Worm (Caenorhabditis elegans) whole organism, late embryonic: ENCODE measurements around the gene srv-1.

Experiments
- C38D4.7 ChIP-seq: fragments of 200-800 bp; sonication (Bioruptor generic); optimal IDR thresholded peaks from 2 replicates; lab custom pipeline; 2018; ENCODE audit warnings: mild to moderate bottlenecking, missing genetic modification characterization, moderate library complexity, missing compliant biosample characterization
- Y22D7AL.16 ChIP-seq: sonication (generic microtip); optimal IDR thresholded peaks from 2 replicates; lab custom pipeline; 2016; ENCODE audit warnings: missing genetic modification characterization, missing compliant biosample characterization
- ceh-18 ChIP-seq: sonication (generic microtip); optimal IDR thresholded peaks from 2 replicates; lab custom pipeline; 2016; ENCODE audit warnings: missing genetic modification characterization, missing compliant biosample characterization
- ceh-24 ChIP-seq: sonication (generic microtip); optimal IDR thresholded peaks from 2 replicates; lab custom pipeline; 2016; ENCODE audit warnings: mild to moderate bottlenecking, missing genetic modification characterization, missing compliant biosample characterization
- ceh-48 ChIP-seq: sonication (generic microtip); optimal IDR thresholded peaks from 2 replicates; lab custom pipeline; 2016; ENCODE audit warnings: missing genetic modification characterization, inconsistent platforms, missing compliant biosample characterization
- ceh-6 ChIP-seq: fragments of 200-800 bp; sonication (Bioruptor generic); optimal IDR thresholded peaks from 2 replicates; lab custom pipeline; 2018; ENCODE audit warnings: mild to moderate bottlenecking, missing genetic modification characterization, missing compliant biosample characterization
- ceh-9 ChIP-seq: sonication (generic microtip); optimal IDR thresholded peaks from 2 replicates; lab custom pipeline; 2016; ENCODE audit warnings: mild to moderate bottlenecking, missing genetic modification characterization, inconsistent platforms, missing compliant biosample characterization
- dmd-4 ChIP-seq: sonication (generic microtip); optimal IDR thresholded peaks from 2 replicates; lab custom pipeline; 2016; ENCODE audit warnings: borderline replicate concordance, missing genetic modification characterization, missing compliant biosample characterization
- dve-1 ChIP-seq: sonication (generic microtip); optimal IDR thresholded peaks from 2 replicates; lab custom pipeline; 2017; ENCODE audit warnings: antibody characterized with exemption, mild to moderate bottlenecking, missing genetic modification characterization, missing compliant biosample characterization
- elt-2 ChIP-seq: sonication (generic microtip); optimal IDR thresholded peaks from 2 replicates; lab custom pipeline; 2016; ENCODE audit warnings: missing genetic modification reagents, missing genetic modification characterization, missing compliant biosample characterization
- ets-4 ChIP-seq: sonication (generic microtip); optimal IDR thresholded peaks from 2 replicates; lab custom pipeline; 2016; ENCODE audit warnings: missing genetic modification characterization, missing compliant biosample characterization
- fax-1 ChIP-seq: sonication (generic microtip); optimal IDR thresholded peaks from 2 replicates; lab custom pipeline; 2016; ENCODE audit warnings: missing genotype, missing genetic modification characterization, missing compliant biosample characterization
- hlh-30 ChIP-seq: sonication (generic microtip); optimal IDR thresholded peaks from 2 replicates; lab custom pipeline; 2017; ENCODE audit warnings: antibody characterized with exemption, missing genetic modification characterization, missing compliant biosample characterization; ENCODE audit not compliant: insufficient read depth
- hlh-6 ChIP-seq: sonication (generic microtip); optimal IDR thresholded peaks from 2 replicates; lab custom pipeline; 2016; ENCODE audit warnings: missing genotype, missing genetic modification characterization, missing compliant biosample characterization
- hlh-8 ChIP-seq: sonication (generic microtip); optimal IDR thresholded peaks from 2 replicates; lab custom pipeline; 2016; ENCODE audit warnings: missing genotype, missing genetic modification characterization, missing compliant biosample characterization
- lim-6 ChIP-seq: sonication (generic microtip); optimal IDR thresholded peaks from 2 replicates; lab custom pipeline; 2016; ENCODE audit warnings: missing genetic modification characterization, missing compliant biosample characterization
- mec-3 ChIP-seq: sonication (generic microtip); optimal IDR thresholded peaks from 2 replicates; lab custom pipeline; 2016; ENCODE audit warnings: borderline replicate concordance, missing genetic modification characterization, missing compliant biosample characterization
- odd-2 ChIP-seq: sonication (generic microtip); optimal IDR thresholded peaks from 2 replicates; lab custom pipeline; 2017; ENCODE audit warnings: antibody characterized with exemption, mild to moderate bottlenecking, missing genetic modification characterization, missing compliant biosample characterization
- pat-9 ChIP-seq: fragments of 200-800 bp; sonication (Bioruptor generic); optimal IDR thresholded peaks from 2 replicates; lab custom pipeline; 2018; ENCODE audit warnings: mild to moderate bottlenecking, missing genetic modification characterization, moderate library complexity, missing compliant biosample characterization
- pax-1 ChIP-seq: fragments of 150-350 bp; optimal IDR thresholded peaks from 2 replicates; lab custom pipeline; 2014; ENCODE audit warnings: missing biosample characterization, missing genetic modification characterization
- pha-2 ChIP-seq: sonication (generic microtip); optimal IDR thresholded peaks from 2 replicates; lab custom pipeline; 2017; ENCODE audit warnings: mild to moderate bottlenecking, missing genetic modification characterization, missing compliant biosample characterization
- pqm-1 ChIP-seq: sonication (generic microtip); optimal IDR thresholded peaks from 2 replicates; lab custom pipeline; 2016; ENCODE audit warnings: missing genetic modification characterization, missing compliant biosample characterization
- pros-1 ChIP-seq: fragments of 150-350 bp; optimal IDR thresholded peaks from 2 replicates; lab custom pipeline; 2014; ENCODE audit warnings: missing biosample characterization, missing genetic modification reagents, missing genetic modification characterization
- rnt-1 ChIP-seq: sonication (generic microtip); optimal IDR thresholded peaks from 2 replicates; lab custom pipeline; 2016; ENCODE audit warnings: missing genetic modification characterization, missing compliant biosample characterization
- sdc-2 ChIP-seq: sonication (generic microtip); optimal IDR thresholded peaks from 2 replicates; lab custom pipeline; 2016; ENCODE audit warnings: missing genotype, missing genetic modification characterization, missing compliant biosample characterization
- tbx-2 ChIP-seq: sonication (generic microtip); optimal IDR thresholded peaks from 2 replicates; lab custom pipeline; 2016; ENCODE audit warnings: missing genetic modification characterization, missing compliant biosample characterization
- tbx-7 ChIP-seq: sonication (generic microtip); optimal IDR thresholded peaks from 2 replicates; lab custom pipeline; 2016; ENCODE audit warnings: missing genotype, missing genetic modification characterization, missing compliant biosample characterization
- unc-42 ChIP-seq: sonication (generic microtip); optimal IDR thresholded peaks from 2 replicates; lab custom pipeline; 2016; ENCODE audit warnings: missing genotype, missing genetic modification characterization, missing compliant biosample characterization
- unc-55 ChIP-seq: sonication (generic microtip); optimal IDR thresholded peaks from 2 replicates; lab custom pipeline; 2017; ENCODE audit warnings: missing biosample characterization, missing genetic modification reagents, missing genetic modification characterization
- zip-5 ChIP-seq: sonication (generic microtip); optimal IDR thresholded peaks from 2 replicates; lab custom pipeline; 2016; ENCODE audit warnings: missing genetic modification characterization, missing compliant biosample characterization

Gene srv-1

ce11 chrIII:6863901-6864300 lies 13.7 kb downstream of the srv-1 start, which contains the start of gene sma-3:
sma-3 (minus strand) TSS chrIII:6863968.
- TF ChIP-seq Y22D7AL.16 (no peak), elt-2 (peak; percentile 12)
- TF ChIP-seq, all 69 proteins: peak for 1

ce11 chrIII:6869268-6869667 lies 19.1 kb downstream of the srv-1 start, which contains the start of the genes cra-1 and kbp-1:
cra-1 (minus strand) TSS chrIII:6869460.
kbp-1 (plus strand) TSS chrIII:6869633.
- TF ChIP-seq fax-1 (tag; lab: Kevin White, UChicago), result no peak
- TF ChIP-seq elt-2, result peak; percentile 38
- TF ChIP-seq unc-42 (tag; lab: Kevin White, UChicago), result peak; percentile 46
- no peak for TF ChIP-seq dve-1 (tag; lab: Kevin White, UChicago)
- TF ChIP-seq tbx-2 (tag; lab: Kevin White, UChicago), result peak; percentile 44

- TF ChIP-seq sdc-2 (tag; lab: Kevin White, UChicago), result no peak
- TF ChIP-seq ceh-6 (GFP tag; lab: Kevin White, UChicago), result no peak
- no peak for TF ChIP-seq pax-1 (tag; lab: Kevin White, UChicago)
- no peak for TF ChIP-seq ceh-24 (tag; lab: Kevin White, UChicago)
- TF ChIP-seq ceh-18 (tag; lab: Kevin White, UChicago), result no peak
- no peak for TF ChIP-seq pat-9 (tag; lab: Kevin White, UChicago)
- TF ChIP-seq tbx-2 (tag; lab: Kevin White, UChicago), result no peak
- TF ChIP-seq ceh-48 (tag; lab: Kevin White, UChicago), result no peak
- no peak for TF ChIP-seq mec-3
- TF ChIP-seq hlh-8, result no peak
- no peak for TF ChIP-seq hlh-30 (tag; lab: Kevin White, UChicago)
Measured at ce11 chrIII:6869996-6870395, 19.8 kb downstream of the srv-1 start, which contains the start of gene K04C2.8. K04C2.8 (plus strand) TSS chrIII:6870296.

- TF ChIP-seq ceh-9 (tag; lab: Kevin White, UChicago) (no peak), unc-55 (GFP tag; lab: Kevin White, UChicago) (peak; percentile 6)
Measured at ce11 chrIII:6871067-6871466, 20.9 kb downstream of the srv-1 start.

ce11 chrIII:6871668-6872067 lies 21.5 kb downstream of the srv-1 start:
- TF ChIP-seq C38D4.7 (GFP tag; lab: Kevin White, UChicago), result no peak
- TF ChIP-seq, all 69 proteins: peak for 0

- TF ChIP-seq pha-2 (tag; lab: Kevin White, UChicago) (no peak), ceh-9 (tag; lab: Kevin White, UChicago) (no peak), lim-6 (no peak), hlh-6 (tag; lab: Kevin White, UChicago) (no peak), sdc-2 (tag; lab: Kevin White, UChicago) (no peak), unc-42 (tag; lab: Kevin White, UChicago) (no peak), C38D4.7 (GFP tag; lab: Kevin White, UChicago) (no peak), odd-2 (tag; lab: Kevin White, UChicago) (no peak), elt-2 (no peak), unc-55 (GFP tag; lab: Kevin White, UChicago) (no peak), dmd-4 (no peak), rnt-1 (tag; lab: Kevin White, UChicago) (no peak), tbx-2 (tag; lab: Kevin White, UChicago) (no peak)
Measured at ce11 chrIII:6872534-6873150, 22.5 kb downstream of the srv-1 start, which contains the start of gene K04C2.3. K04C2.3 (plus strand) TSS chrIII:6873089.

- TF ChIP-seq ceh-9 (tag; lab: Kevin White, UChicago) (no peak), pha-2 (tag; lab: Kevin White, UChicago) (no peak), tbx-7 (tag; lab: Kevin White, UChicago) (no peak), pros-1 (tag; lab: Kevin White, UChicago) (no peak), ets-4 (tag; lab: Kevin White, UChicago) (no peak), pqm-1 (no peak), fax-1 (tag; lab: Kevin White, UChicago) (no peak), pat-9 (tag; lab: Kevin White, UChicago) (no peak), zip-5 (tag; lab: Kevin White, UChicago) (no peak)
Measured at ce11 chrIII:6873724-6874123, 23.5 kb downstream of the srv-1 start.
